Fruit fly (Drosophila melanogaster): ENCODE measurements around the gene Cog4.

Gene Cog4

DNA sequence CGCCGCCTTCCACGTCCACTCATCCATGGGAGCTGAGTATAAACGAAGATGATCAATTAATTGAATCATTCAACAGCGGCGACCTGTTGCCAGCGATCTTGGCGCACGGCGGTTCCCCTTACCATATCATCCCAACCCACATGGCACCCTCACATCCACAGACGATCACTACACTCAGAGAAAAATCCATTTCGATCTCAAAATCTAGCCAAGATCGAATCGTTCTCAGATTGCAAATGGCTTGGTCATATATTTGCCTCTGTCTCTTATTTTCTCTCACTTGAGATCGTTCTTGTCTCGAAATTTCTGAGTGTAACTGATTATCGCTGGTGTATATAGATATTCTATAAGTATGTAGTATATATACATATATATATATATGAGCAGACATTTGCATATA is 20.0 kb downstream of the Cog4 start (continued):
- TF ChIP-seq Ravus (GFP tag; IDR thresholded peaks at IDR 0.05), result no peak
- TF ChIP-seq nmo (GFP tag; optimal IDR thresholded peaks at IDR 0.05), result peak; percentile 52
- peak; percentile 27 for TF ChIP-seq CG4424 (GFP tag; optimal IDR thresholded peaks at IDR 0.05)
- TF ChIP-seq dan (GFP tag; IDR thresholded peaks at IDR 0.05), result no peak
- no peak for TF ChIP-seq disco-r (GFP tag; optimal IDR thresholded peaks at IDR 0.05)
- no peak for TF ChIP-seq Opbp (GFP tag; IDR thresholded peaks at IDR 0.05; ENCODE audit: partially characterized antibody)
- peak; percentile 76 for TF ChIP-seq zfh1 (GFP tag; IDR thresholded peaks at IDR 0.05)
- TF ChIP-seq ac (GFP tag; optimal IDR thresholded peaks at IDR 0.05), result no peak
- peak; percentile 28; the same call in 1 of the 2 replicates for TF ChIP-seq bowl (GFP tag; IDR thresholded peaks at IDR 0.05)
- TF ChIP-seq CG1233 (GFP tag; optimal IDR thresholded peaks at IDR 0.05), result no peak
- TF ChIP-seq CG10209 (GFP tag; optimal IDR thresholded peaks at IDR 0.05), result peak; percentile 39
- TF ChIP-seq Dll (GFP tag; IDR thresholded peaks at IDR 0.05; ENCODE audit: partially characterized antibody), result no peak
- TF ChIP-seq tap (tag; optimal IDR thresholded peaks at IDR 0.05), result peak; percentile 71
- TF ChIP-seq CG31224 (GFP tag; IDR thresholded peaks at IDR 0.05), result peak; percentile 44; the same call in 1 of the 2 replicates
- TF ChIP-seq eve (GFP tag; optimal IDR thresholded peaks at IDR 0.05), result no peak
- TF ChIP-seq Myb (GFP tag; optimal IDR thresholded peaks at IDR 0.05), result peak; percentile 8
- TF ChIP-seq CG13296 (GFP tag; optimal IDR thresholded peaks at IDR 0.05), result peak; percentile 52
- no peak for TF ChIP-seq CG8290 (GFP tag; optimal IDR thresholded peaks at IDR 0.05)
- TF ChIP-seq CG8290 (tag; optimal IDR thresholded peaks at IDR 0.05), result peak in 1 of 2 experiments; percentile 84
- TF ChIP-seq grn (GFP tag; optimal IDR thresholded peaks at IDR 0.05), result no peak
- TF ChIP-seq CG12236 (GFP tag; optimal IDR thresholded peaks at IDR 0.05), result no peak
- TF ChIP-seq CG2199 (GFP tag; IDR thresholded peaks at IDR 0.05), result no peak
- TF ChIP-seq klu (GFP tag; IDR thresholded peaks at IDR 0.05), result no peak
- peak; percentile 66; the same call in 1 of the 2 replicates for TF ChIP-seq ara (GFP tag; IDR thresholded peaks at IDR 0.05)
- peak; percentile 62 for TF ChIP-seq Meics (GFP tag; optimal IDR thresholded peaks at IDR 0.05)
- TF ChIP-seq CG12104 (GFP tag; optimal IDR thresholded peaks at IDR 0.05), result no peak
- TF ChIP-seq Sry-δ (GFP tag; optimal IDR thresholded peaks at IDR 0.05), result no peak
- TF ChIP-seq fd102C (GFP tag; optimal IDR thresholded peaks at IDR 0.05), result no peak
- no peak for TF ChIP-seq ham (GFP tag; IDR thresholded peaks at IDR 0.05)
- TF ChIP-seq fru (optimal IDR thresholded peaks at IDR 0.05), result no peak
- no peak for TF ChIP-seq CG42726 (GFP tag; IDR thresholded peaks at IDR 0.05; ENCODE audit: partially characterized antibody)
- TF ChIP-seq gce (GFP tag; IDR thresholded peaks at IDR 0.05), result peak; percentile 45; the same call in 1 of the 3 replicates
- no peak for TF ChIP-seq pita (GFP tag; optimal IDR thresholded peaks at IDR 0.05)
- peak; percentile 81 for TF ChIP-seq vvl (GFP tag; IDR thresholded peaks at IDR 0.05)
- TF ChIP-seq dm (GFP tag; optimal IDR thresholded peaks at IDR 0.05), result no peak
- TF ChIP-seq C15 (GFP tag; IDR thresholded peaks at IDR 0.05), result no peak
- no peak for TF ChIP-seq BEAF-32 (GFP tag; optimal IDR thresholded peaks at IDR 0.05)
- no peak for TF ChIP-seq Deaf1 (tag; optimal IDR thresholded peaks at IDR 0.05)
- peak; percentile 76 for TF ChIP-seq Ptx1 (GFP tag; IDR thresholded peaks at IDR 0.05)
- TF ChIP-seq vnd (GFP tag; IDR thresholded peaks at IDR 0.05; ENCODE audit: partially characterized antibody), result no peak
- TF ChIP-seq fd96Cb (tag; optimal IDR thresholded peaks at IDR 0.05), result peak; percentile 48
- peak; percentile 29; the same call in 1 of the 2 replicates for TF ChIP-seq ssp (GFP tag; IDR thresholded peaks at IDR 0.05)
- peak; percentile 37 for TF ChIP-seq CG4328 (GFP tag; optimal IDR thresholded peaks at IDR 0.05)
- TF ChIP-seq ems (GFP tag; optimal IDR thresholded peaks at IDR 0.05), result peak; percentile 36
- no peak; the same call in 1 of the 2 replicates for TF ChIP-seq CG11085 (GFP tag; IDR thresholded peaks at IDR 0.05)
- TF ChIP-seq H15 (GFP tag; IDR thresholded peaks at IDR 0.05), result peak; percentile 50; the same call in 1 of the 3 replicates
- TF ChIP-seq CG15073 (GFP tag; optimal IDR thresholded peaks at IDR 0.05), result no peak
- TF ChIP-seq Trl (optimal IDR thresholded peaks at IDR 0.05), result no peak
- TF ChIP-seq Trl (GFP tag; optimal IDR thresholded peaks at IDR 0.05), result peak; percentile 38
- TF ChIP-seq CG7963 (GFP tag; IDR thresholded peaks at IDR 0.05; ENCODE audit: partially characterized antibody), result no peak
- TF ChIP-seq E2f1 (GFP tag; IDR thresholded peaks at IDR 0.05), result peak; percentile 57
- peak; percentile 72 for TF ChIP-seq CG15269 (tag; optimal IDR thresholded peaks at IDR 0.05)
- TF ChIP-seq TFAM (GFP tag; optimal IDR thresholded peaks at IDR 0.05), result no peak

Measured in whole organism, embryonic.